Worm (Caenorhabditis elegans) whole organism, young adult: ENCODE measurements around the gene Y68A4B.3.
A peak's percentile ranks its signal among the peaks of the same experiment; 100 is the strongest.
"Not testable (repeated sequence)": the region's sequence is repeated elsewhere in the genome, so short reads cannot be mapped to it uniquely, and the experiment has no call there.

Experiments used
- B0019.2 ChIP-seq: fragments of 200-800 bp; sonication (Bioruptor generic); conservative IDR thresholded peaks from 2 replicates; pipeline ENCODE4 v1.3.6; 2022; ENCODE audit warnings: missing genetic modification reagents, missing genetic modification characterization, missing compliant biosample characterization
- D2030.7 ChIP-seq: fragments of 200-800 bp; sonication (Bioruptor generic); IDR thresholded peaks from 2 replicates; pipeline ENCODE4 v1.3.6; 2022; ENCODE audit warnings: missing genetic modification reagents, missing genetic modification characterization, missing compliant biosample characterization
- F57C9.4 ChIP-seq: sonication (generic microtip); optimal IDR thresholded peaks from 2 replicates; lab custom pipeline; 2017; ENCODE audit warnings: mild to moderate bottlenecking, missing genetic modification characterization, missing compliant biosample characterization
- Y53F4B.3 ChIP-seq: fragments of 200-800 bp; sonication (Bioruptor generic); IDR thresholded peaks from 2 replicates; pipeline ENCODE4 v1.3.6; 2022; ENCODE audit warnings: missing genetic modification reagents, missing genetic modification characterization, missing compliant biosample characterization
- Y53G8AR.9 ChIP-seq: fragments of 200-800 bp; sonication (Bioruptor generic); conservative IDR thresholded peaks from 2 replicates; pipeline ENCODE4 v1.3.6; 2022; ENCODE audit warnings: missing genetic modification reagents, missing genetic modification characterization, missing compliant biosample characterization
- Y67H2A.10 ChIP-seq: fragments of 200-800 bp; sonication (Bioruptor generic); conservative IDR thresholded peaks from 2 replicates; pipeline ENCODE4 v1.3.6; 2022; ENCODE audit warnings: missing genetic modification reagents, missing genetic modification characterization, missing compliant biosample characterization
- Y79H2A.3 ChIP-seq: fragments of 200-800 bp; sonication (Bioruptor generic); conservative IDR thresholded peaks from 2 replicates; pipeline ENCODE4 v1.3.6; 2022; ENCODE audit warnings: missing genetic modification reagents, missing genetic modification characterization, missing compliant biosample characterization
- aptf-2 ChIP-seq: fragments of 200-800 bp; sonication (Bioruptor generic); conservative IDR thresholded peaks from 2 replicates; pipeline ENCODE4 v1.3.6; 2022; ENCODE audit warnings: missing genetic modification reagents, missing genetic modification characterization, missing compliant biosample characterization
- attf-6 ChIP-seq: fragments of 200-800 bp; sonication (Bioruptor generic); IDR thresholded peaks from 2 replicates; pipeline ENCODE4 v1.3.6; 2022; ENCODE audit warnings: missing genetic modification reagents, missing genetic modification characterization, missing compliant biosample characterization
- ceh-58 ChIP-seq: fragments of 200-800 bp; sonication (Bioruptor generic); IDR thresholded peaks from 2 replicates; pipeline ENCODE4 v1.3.6; 2022; ENCODE audit warnings: missing genetic modification characterization, missing compliant biosample characterization
- chd-7 ChIP-seq: sonication (generic microtip); optimal IDR thresholded peaks from 2 replicates; lab custom pipeline; 2016; ENCODE audit warnings: mild to moderate bottlenecking, missing genetic modification characterization, moderate library complexity, missing compliant biosample characterization
- dox-1 ChIP-seq: fragments of 200-800 bp; sonication (Bioruptor generic); IDR thresholded peaks from 2 replicates; pipeline ENCODE4 v1.3.6; 2022; ENCODE audit warnings: missing genetic modification reagents, missing genetic modification characterization, missing compliant biosample characterization
- egl-44 ChIP-seq: fragments of 200-800 bp; sonication (Bioruptor generic); IDR thresholded peaks from 2 replicates; pipeline ENCODE4 v1.3.6; 2022; ENCODE audit warnings: missing genetic modification reagents, missing genetic modification characterization, missing compliant biosample characterization
- fkh-3 ChIP-seq: sonication (generic microtip); optimal IDR thresholded peaks from 2 replicates; lab custom pipeline; 2016; ENCODE audit warnings: mild to moderate bottlenecking, missing genetic modification characterization, missing compliant biosample characterization
- him-1 ChIP-seq: sonication (generic microtip); optimal IDR thresholded peaks from 2 replicates; lab custom pipeline; 2016; ENCODE audit warnings: missing genotype, missing genetic modification reagents, missing genetic modification characterization, missing compliant biosample characterization
- hmg-1.2 ChIP-seq: fragments of 200-800 bp; sonication (Bioruptor generic); IDR thresholded peaks from 2 replicates; pipeline ENCODE4 v1.3.6; 2022; ENCODE audit warnings: missing genetic modification reagents, missing genetic modification characterization, missing compliant biosample characterization
- hmg-20 ChIP-seq: fragments of 200-800 bp; sonication (Bioruptor generic); IDR thresholded peaks from 2 replicates; pipeline ENCODE4 v1.3.6; 2022; ENCODE audit warnings: missing genetic modification reagents, missing genetic modification characterization, missing compliant biosample characterization
- hsf-1 ChIP-seq: fragments of 200-800 bp; sonication (Bioruptor generic); IDR thresholded peaks from 2 replicates; pipeline ENCODE4 v1.3.6; 2022; ENCODE audit warnings: missing genetic modification reagents, missing genetic modification characterization, missing compliant biosample characterization
- lin-35 ChIP-seq, 3 experiments: fragments of 150-350 bp in 2 of 3; sonication (generic microtip) in 1 of 3; optimal IDR thresholded peaks; 2 replicates each; lab custom pipeline; 2014 to 2018; ENCODE audit warnings: missing biosample characterization in 3 of 3, missing genetic modification characterization in 3 of 3, missing genetic modification reagents in 3 of 3
- lin-54 ChIP-seq: fragments of 200-800 bp; sonication (Bioruptor generic); optimal IDR thresholded peaks from 2 replicates; lab custom pipeline; 2018; ENCODE audit warnings: mild to moderate bottlenecking, missing genetic modification characterization, missing compliant biosample characterization
- madf-6 ChIP-seq: fragments of 200-800 bp; sonication (Bioruptor generic); IDR thresholded peaks from 2 replicates; pipeline ENCODE4 v1.3.6; 2022; ENCODE audit warnings: missing genetic modification reagents, missing genetic modification characterization, missing compliant biosample characterization
- nfya-2 ChIP-seq: fragments of 200-800 bp; sonication (Bioruptor generic); IDR thresholded peaks from 2 replicates; pipeline ENCODE4 v1.3.6; 2022; ENCODE audit warnings: missing genetic modification reagents, missing genetic modification characterization, missing compliant biosample characterization
- nhr-80 ChIP-seq: sonication (generic microtip); optimal IDR thresholded peaks from 2 replicates; lab custom pipeline; 2016; ENCODE audit warnings: missing genetic modification characterization, missing compliant biosample characterization
- rcor-1 ChIP-seq: fragments of 200-800 bp; sonication (Bioruptor generic); IDR thresholded peaks from 2 replicates; pipeline ENCODE4 v1.3.6; 2022; ENCODE audit warnings: missing genetic modification reagents, missing genetic modification characterization, missing compliant biosample characterization
- sdz-38 ChIP-seq: sonication (generic microtip); optimal IDR thresholded peaks from 2 replicates; lab custom pipeline; 2016; ENCODE audit warnings: missing genotype, missing genetic modification characterization, missing compliant biosample characterization
- snpc-4 ChIP-seq, 5 experiments: fragments of 150-350 bp in 1 of 5; sonication (generic microtip) in 4 of 5; optimal IDR thresholded peaks; 2 replicates each; lab custom pipeline; 2014 to 2018; ENCODE audit warnings: missing genetic modification characterization in 5 of 5, missing biosample characterization in 3 of 5, antibody characterized with exemption in 2 of 5, mild to moderate bottlenecking in 2 of 5, missing compliant biosample characterization in 2 of 5, missing genotype in 2 of 5, moderate library complexity in 2 of 5, missing genetic modification reagents in 1 of 5
- unc-62 ChIP-seq: fragments of 150-350 bp; optimal IDR thresholded peaks from 2 replicates; lab custom pipeline; 2014; ENCODE audit warnings: missing biosample characterization, missing genetic modification reagents, missing genetic modification characterization
- xnd-1 ChIP-seq: sonication (generic microtip); optimal IDR thresholded peaks from 2 replicates; lab custom pipeline; 2016; ENCODE audit warnings: missing genotype, missing genetic modification reagents, missing genetic modification characterization, missing compliant biosample characterization
- zfh-2 ChIP-seq: fragments of 200-800 bp; sonication (Bioruptor generic); conservative IDR thresholded peaks from 2 replicates; pipeline ENCODE4 v1.3.6; 2022; ENCODE audit warnings: missing genetic modification reagents, missing genetic modification characterization, missing compliant biosample characterization

The Y68A4B.3 gene

ce11 chrV:17272112-17272511 is 29.7 kb upstream of the Y68A4B.3 start (continued):
- TF ChIP-seq hmg-1.2 (GFP tag; lab: Robert Waterston, UW) = no peak
- TF ChIP-seq F57C9.4 (tag; lab: Kevin White, UChicago) = no peak
- TF ChIP-seq rcor-1 (GFP tag; lab: Robert Waterston, UW) = no peak
- no peak for TF ChIP-seq aptf-2 (GFP tag; lab: Robert Waterston, UW)

- TF ChIP-seq D2030.7 (GFP tag; lab: Robert Waterston, UW); madf-6; Y53G8AR.9 (GFP tag; lab: Robert Waterston, UW): not testable (repeated sequence)
These were observed 22.4 kb upstream of the Y68A4B.3 start, which contains the start of gene K10G4.3 for ce11 chrV:17264855-17265254. K10G4.3 (minus strand) TSS chrV:17264955.

ce11 chrV:17261385-17261784 is 18.9 kb upstream of the Y68A4B.3 start:
- TF ChIP-seq attf-6 (GFP tag; lab: Robert Waterston, UW) = 0 out of 2 replicates have a peak, but pooled peaks have one; percentile 16
- TF ChIP-seq B0019.2 (GFP tag; lab: Robert Waterston, UW) = no peak
- TF ChIP-seq dox-1 (GFP tag; lab: Robert Waterston, UW) = 0 out of 2 replicates have a peak, but pooled peaks have one; percentile 38
- no peak for TF ChIP-seq snpc-4 (GFP tag; optimal IDR thresholded peaks at IDR 0.05; lab: Kevin White, UChicago)
- peak in 2 of 4 experiments; percentile 71 for TF ChIP-seq snpc-4 (tag; optimal IDR thresholded peaks at IDR 0.05; lab: Kevin White, UChicago)

DNA sequence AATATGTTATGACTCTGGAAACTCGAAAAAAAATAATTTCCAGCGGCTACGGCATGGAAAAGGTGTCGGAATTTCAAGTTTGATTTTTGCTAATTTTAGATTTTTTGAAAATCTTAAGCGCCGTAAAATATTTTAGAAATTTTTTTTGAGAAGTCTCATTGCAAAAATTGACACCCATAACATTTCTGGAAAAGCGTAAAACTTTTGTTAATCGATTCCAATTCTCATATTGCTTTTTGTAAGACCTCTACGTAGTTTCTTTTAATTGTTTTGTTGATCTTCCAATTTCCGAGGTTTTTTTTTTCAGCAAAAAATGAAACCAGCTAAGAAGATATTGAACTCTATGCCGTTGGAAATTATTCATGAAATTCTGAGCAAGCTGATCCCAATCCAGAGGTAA is 16.4 kb upstream of the Y68A4B.3 start, which contains the start of gene fbxa-85:
Gene fbxa-85 (plus strand): TSS at position 301 of the 400 bp plus-strand sequence.
- no peak for TF ChIP-seq Y53G8AR.9 (GFP tag; lab: Robert Waterston, UW)
- TF ChIP-seq chd-7 = no peak
- TF ChIP-seq hmg-20 (GFP tag; lab: Robert Waterston, UW) = no peak
- no peak for TF ChIP-seq him-1 (tag; lab: Kevin White, UChicago)
- TF ChIP-seq egl-44 (GFP tag; lab: Robert Waterston, UW) = no peak
- TF ChIP-seq Y53F4B.3 (GFP tag; lab: Robert Waterston, UW) = no peak
- no peak for TF ChIP-seq lin-54 (GFP tag; lab: Kevin White, UChicago)
- no peak for TF ChIP-seq lin-35 (GFP tag; optimal IDR thresholded peaks at IDR 0.05; lab: Kevin White, UChicago)
- no peak for TF ChIP-seq unc-62 (GFP tag; lab: Kevin White, UChicago)
- no peak for TF ChIP-seq nfya-2 (GFP tag; lab: Robert Waterston, UW)
- TF ChIP-seq Y79H2A.3 (GFP tag; lab: Robert Waterston, UW) = no peak
- no peak for TF ChIP-seq fkh-3 (tag; lab: Kevin White, UChicago)
- TF ChIP-seq sdz-38 = no peak
- TF ChIP-seq Y67H2A.10 (GFP tag; lab: Robert Waterston, UW) = no peak
- no peak for TF ChIP-seq xnd-1 (tag; lab: Kevin White, UChicago)
- no peak for TF ChIP-seq hsf-1 (GFP tag; lab: Robert Waterston, UW)

DNA sequence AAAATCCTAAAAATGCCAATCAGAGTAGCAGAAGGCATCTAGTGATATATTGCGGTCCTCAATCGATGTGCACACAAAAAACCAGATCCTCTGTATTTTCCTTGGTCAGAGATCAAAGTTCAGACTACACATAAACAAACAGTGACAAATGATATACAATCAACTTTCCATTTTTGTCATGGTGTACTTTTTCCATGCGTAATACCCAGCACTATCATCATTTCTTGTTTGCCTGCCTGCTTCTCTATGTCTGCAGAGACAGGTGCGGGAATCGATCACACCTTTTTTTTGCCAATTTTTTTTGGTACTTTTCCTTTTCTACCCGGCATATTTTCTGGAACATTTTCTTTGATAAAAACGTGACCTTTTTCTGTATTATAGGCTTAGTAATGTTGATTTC is 15.8 kb upstream of the Y68A4B.3 start:
- TF ChIP-seq nhr-80 (tag; lab: Kevin White, UChicago) = peak; percentile 8
- no peak for TF ChIP-seq Y79H2A.3 (GFP tag; lab: Robert Waterston, UW)

- TF ChIP-seq snpc-4 (GFP tag; optimal IDR thresholded peaks at IDR 0.05; lab: Kevin White, UChicago) (no peak), snpc-4 (tag; optimal IDR thresholded peaks at IDR 0.05; lab: Kevin White, UChicago) (peak in 2 of 4 experiments; percentile 63 to 66), ceh-58 (GFP tag; lab: Robert Waterston, UW) (no peak), chd-7 (no peak), zfh-2 (GFP tag; lab: Robert Waterston, UW) (peak; percentile 72), nhr-80 (tag; lab: Kevin White, UChicago) (no peak)
These were observed 15.2 kb upstream of the Y68A4B.3 start for ce11 chrV:17257637-17258036.
